Worm (Caenorhabditis elegans) whole organism, young adult: ENCODE results near the gene T28F3.8.

Source experiments
- B0336.3 ChIP-seq: fragments of 200-800 bp; sonication (Bioruptor generic); IDR thresholded peaks from 2 replicates; pipeline ENCODE4 v1.3.6; 2022; ENCODE audit warnings: missing genetic modification characterization, missing compliant biosample characterization
- F22D6.2 ChIP-seq: sonication (generic microtip); optimal IDR thresholded peaks from 2 replicates; lab custom pipeline; 2016; ENCODE audit warnings: mild to moderate bottlenecking, missing genetic modification characterization, missing compliant biosample characterization
- F52B5.7 ChIP-seq: sonication (generic microtip); optimal IDR thresholded peaks from 2 replicates; lab custom pipeline; 2016; ENCODE audit warnings: mild to moderate bottlenecking, missing genetic modification characterization, missing compliant biosample characterization
- K12H6.12 ChIP-seq: fragments of 200-800 bp; sonication (Bioruptor generic); optimal IDR thresholded peaks from 2 replicates; lab custom pipeline; 2018; ENCODE audit warnings: mild to moderate bottlenecking, missing genetic modification characterization, missing compliant biosample characterization
- T07F8.4 ChIP-seq: sonication (generic microtip); optimal IDR thresholded peaks from 2 replicates; lab custom pipeline; 2016; ENCODE audit warnings: mild to moderate bottlenecking, missing genetic modification characterization, moderate library complexity, missing compliant biosample characterization
- dpl-1 ChIP-seq: fragments of 150-350 bp; optimal IDR thresholded peaks from 2 replicates; lab custom pipeline; 2014; ENCODE audit warnings: missing biosample characterization, missing genetic modification reagents, missing genetic modification characterization
- hrde-1 ChIP-seq: sonication (generic microtip); optimal IDR thresholded peaks from 2 replicates; lab custom pipeline; 2016; ENCODE audit warnings: missing genetic modification characterization, mild to moderate bottlenecking, missing compliant biosample characterization, moderate library complexity, missing genotype, missing genetic modification reagents, borderline replicate concordance
- snpc-1.1 ChIP-seq: sonication (generic microtip); optimal IDR thresholded peaks from 2 replicates; lab custom pipeline; 2017; ENCODE audit warnings: missing genetic modification characterization, mild to moderate bottlenecking, missing compliant biosample characterization, antibody characterized with exemption, moderate library complexity, missing genotype, missing genetic modification reagents; ENCODE audit not compliant: insufficient read depth
- sptf-2 ChIP-seq: fragments of 200-800 bp; sonication (Bioruptor generic); optimal IDR thresholded peaks from 2 replicates; lab custom pipeline; 2018; ENCODE audit warnings: mild to moderate bottlenecking, missing genetic modification characterization, missing compliant biosample characterization
- tbp1 ChIP-seq: fragments of 200-800 bp; sonication (Bioruptor generic); optimal IDR thresholded peaks from 2 replicates; lab custom pipeline; 2018; ENCODE audit warnings: mild to moderate bottlenecking, missing genetic modification characterization, missing compliant biosample characterization
- tbx-9 ChIP-seq: sonication (generic microtip); optimal IDR thresholded peaks from 2 replicates; lab custom pipeline; 2016; ENCODE audit warnings: borderline replicate concordance, missing genetic modification characterization, inconsistent platforms, missing compliant biosample characterization
- tlf-1 ChIP-seq: fragments of 200-800 bp; sonication (Bioruptor generic); optimal IDR thresholded peaks from 2 replicates; lab custom pipeline; 2018; ENCODE audit warnings: mild to moderate bottlenecking, missing genetic modification characterization, missing compliant biosample characterization
- xnd-1 ChIP-seq: sonication (generic microtip); optimal IDR thresholded peaks from 2 replicates; lab custom pipeline; 2016; ENCODE audit warnings: missing genotype, missing genetic modification reagents, missing genetic modification characterization, missing compliant biosample characterization

DNA sequence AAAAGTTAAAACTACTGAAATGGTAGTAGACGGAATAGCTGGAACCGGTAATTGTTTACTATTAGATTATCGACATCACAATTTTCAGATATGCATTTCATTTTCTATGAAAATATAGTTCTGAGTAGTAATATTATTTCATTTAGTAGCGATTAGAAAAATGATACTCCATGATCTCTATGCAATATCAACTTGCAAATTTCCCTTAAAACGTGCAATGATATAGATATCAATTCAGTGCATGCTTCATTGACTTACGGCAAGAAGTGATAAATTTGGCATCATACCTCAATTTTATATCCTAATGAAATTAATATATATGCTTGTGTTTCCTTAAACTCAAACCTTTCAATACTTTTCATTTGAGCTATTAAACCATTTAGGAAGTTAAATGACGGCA lies 35.5 kb upstream of the T28F3.8 start, which contains the start of gene C49C3.21:
- TF ChIP-seq tlf-1 (no peak), xnd-1 (tag; lab: Kevin White, UChicago) (no peak), hrde-1 (no peak), tbx-9 (tag; lab: Kevin White, UChicago) (no peak), K12H6.12 (no peak), tbp1 (GFP tag; lab: Kevin White, UChicago) (no peak), snpc-1.1 (tag; lab: Kevin White, UChicago) (no peak), dpl-1 (GFP tag; lab: Kevin White, UChicago) (no peak), sptf-2 (no peak), F22D6.2 (tag; lab: Kevin White, UChicago) (no peak), B0336.3 (no peak), T07F8.4 (tag; lab: Kevin White, UChicago) (no peak), F52B5.7 (tag; lab: Kevin White, UChicago) (no peak)
